Fruit fly (Drosophila melanogaster) whole organism, embryonic: ENCODE measurements around the gene frj.

Experiments used
- CG10147 ChIP-seq: fragments of 200-800 bp; sonication (Bioruptor generic); optimal IDR thresholded peaks from 2 replicates; lab custom pipeline; 2019; ENCODE audit warnings: missing biosample characterization, mild to moderate bottlenecking, missing genetic modification characterization, moderate library complexity
- CG11696 ChIP-seq: fragments of 200-800 bp; sonication (Bioruptor generic); IDR thresholded peaks from 2 replicates; pipeline ENCODE4 v1.3.6; 2022; ENCODE audit warnings: missing biosample characterization, missing genetic modification characterization
- CG13624 ChIP-seq: fragments of 200-800 bp; sonication (Bioruptor generic); optimal IDR thresholded peaks from 2 replicates; lab custom pipeline; 2016; ENCODE audit warnings: missing biosample characterization, missing genetic modification characterization
- CG14441 ChIP-seq: fragments of 200-800 bp; sonication (Bioruptor generic); IDR thresholded peaks from 2 replicates; pipeline ENCODE4 v1.3.6; 2022; ENCODE audit warnings: missing biosample characterization, missing genetic modification characterization
- CG15073 ChIP-seq: fragments of 200-800 bp; sonication (Bioruptor generic); optimal IDR thresholded peaks from 2 replicates; lab custom pipeline; 2016; ENCODE audit warnings: missing biosample characterization, missing genetic modification characterization
- CG1529 ChIP-seq: fragments of 200-800 bp; sonication (Bioruptor generic); optimal IDR thresholded peaks from 3 replicates; lab custom pipeline; 2018; ENCODE audit warnings: missing biosample characterization, missing genetic modification characterization
- CG15696 ChIP-seq: fragments of 200-800 bp; sonication (Bioruptor generic); optimal IDR thresholded peaks from 2 replicates; lab custom pipeline; 2019; ENCODE audit warnings: missing biosample characterization, mild to moderate bottlenecking, missing genetic modification characterization, moderate library complexity
- CG2120 ChIP-seq: fragments of 200-800 bp; sonication (Bioruptor generic); optimal IDR thresholded peaks from 3 replicates; lab custom pipeline; 2016; ENCODE audit warnings: missing biosample characterization, missing genetic modification characterization
- CG2678 ChIP-seq: fragments of 200-800 bp; sonication (Bioruptor generic); optimal IDR thresholded peaks from 3 replicates; lab custom pipeline; 2019; ENCODE audit warnings: missing biosample characterization, mild to moderate bottlenecking, missing genetic modification characterization, moderate library complexity
- CG2875 ChIP-seq: fragments of 200-800 bp; sonication (Bioruptor generic); optimal IDR thresholded peaks from 2 replicates; lab custom pipeline; 2017; ENCODE audit warnings: missing biosample characterization, mild to moderate bottlenecking, missing genetic modification characterization, missing genetic modification reagents
- CG30431 ChIP-seq: fragments of 200-800 bp; sonication (Bioruptor generic); optimal IDR thresholded peaks from 2 replicates; lab custom pipeline; 2017; ENCODE audit warnings: missing biosample characterization, missing genetic modification characterization
- CG3163 ChIP-seq: fragments of 200-800 bp; sonication (Bioruptor generic); optimal IDR thresholded peaks from 3 replicates; lab custom pipeline; 2016; ENCODE audit warnings: missing biosample characterization, missing genetic modification characterization
- CG32532 ChIP-seq: fragments of 200-800 bp; sonication (Bioruptor generic); IDR thresholded peaks from 2 replicates; pipeline ENCODE4 v1.3.6; 2022; ENCODE audit warnings: missing biosample characterization, missing genetic modification characterization
- CG32767 ChIP-seq: fragments of 200-800 bp; sonication (Bioruptor generic); IDR thresholded peaks from 2 replicates; pipeline ENCODE4 v1.3.6; 2022; ENCODE audit warnings: missing biosample characterization, missing genetic modification characterization
- CG4617 ChIP-seq: fragments of 200-800 bp; sonication (Bioruptor generic); optimal IDR thresholded peaks from 3 replicates; lab custom pipeline; 2016; ENCODE audit warnings: missing biosample characterization, missing genetic modification characterization, borderline replicate concordance
- CG4820 ChIP-seq: fragments of 200-800 bp; sonication (Bioruptor generic); optimal IDR thresholded peaks from 3 replicates; lab custom pipeline; 2016; ENCODE audit warnings: missing biosample characterization, missing genetic modification characterization
- CG5953 ChIP-seq: fragments of 200-800 bp; sonication (Bioruptor generic); IDR thresholded peaks from 2 replicates; pipeline ENCODE4 v1.3.6; 2022; ENCODE audit warnings: missing biosample characterization, missing genetic modification characterization
- CG6683 ChIP-seq: fragments of 200-800 bp; sonication (Bioruptor generic); optimal IDR thresholded peaks from 2 replicates; lab custom pipeline; 2017; ENCODE audit warnings: missing biosample characterization, mild to moderate bottlenecking, missing genetic modification characterization, missing genetic modification reagents
- CG6813 ChIP-seq: fragments of 200-800 bp; sonication (Bioruptor generic); optimal IDR thresholded peaks from 2 replicates; lab custom pipeline; 2017; ENCODE audit warnings: missing biosample characterization, missing genetic modification characterization, mild to moderate bottlenecking, moderate library complexity, missing genetic modification reagents
- CG7556 ChIP-seq: fragments of 200-800 bp; sonication (Bioruptor generic); optimal IDR thresholded peaks from 2 replicates; lab custom pipeline; 2017; ENCODE audit warnings: missing biosample characterization, mild to moderate bottlenecking, missing genetic modification characterization
- CG7839 ChIP-seq: fragments of 200-800 bp; sonication (Bioruptor generic); optimal IDR thresholded peaks from 3 replicates; lab custom pipeline; 2018; ENCODE audit warnings: missing biosample characterization, mild to moderate bottlenecking, missing genetic modification characterization, moderate library complexity
- CG7987 ChIP-seq: fragments of 200-800 bp; sonication (Bioruptor generic); optimal IDR thresholded peaks from 2 replicates; lab custom pipeline; 2018; ENCODE audit warnings: missing biosample characterization, mild to moderate bottlenecking, missing genetic modification characterization, moderate library complexity
- CG8765 ChIP-seq: fragments of 200-800 bp; sonication (Bioruptor generic); IDR thresholded peaks from 2 replicates; pipeline ENCODE4 v1.3.6; 2022; ENCODE audit warnings: missing biosample characterization, missing genetic modification characterization
- CG8944 ChIP-seq: fragments of 200-800 bp; sonication (Bioruptor generic); optimal IDR thresholded peaks from 3 replicates; lab custom pipeline; 2016; ENCODE audit warnings: missing biosample characterization, missing genetic modification characterization
- CHES-1-like ChIP-seq: fragments of 200-800 bp; sonication (Bioruptor generic); optimal IDR thresholded peaks from 2 replicates; lab custom pipeline; 2016; ENCODE audit warnings: missing biosample characterization, missing genetic modification characterization
- Dip2 ChIP-seq: fragments of 200-800 bp; sonication (Bioruptor generic); IDR thresholded peaks from 2 replicates; pipeline ENCODE4 v1.3.6; 2022; ENCODE audit warnings: missing biosample characterization, missing genetic modification characterization
- Dip3 ChIP-seq: fragments of 200-800 bp; sonication (Bioruptor generic); optimal IDR thresholded peaks from 3 replicates; lab custom pipeline; 2016; ENCODE audit warnings: missing biosample characterization, missing genetic modification characterization
- H2.0 ChIP-seq: fragments of 200-800 bp; sonication (Bioruptor generic); IDR thresholded peaks from 2 replicates; pipeline ENCODE4 v1.3.6; 2022; ENCODE audit warnings: missing biosample characterization, missing genetic modification characterization
- Hr78 ChIP-seq, 2 experiments: fragments of 200-800 bp in 1 of 2; fragments of >200 bp in 1 of 2; sonication (Bioruptor generic) in 1 of 2; optimal IDR thresholded peaks; 2 replicates each; lab custom pipeline; 2017 to 2019; ENCODE audit warnings: missing biosample characterization in 2 of 2, missing genetic modification characterization in 2 of 2, mild to moderate bottlenecking in 1 of 2, moderate library complexity in 1 of 2
- Mes4 ChIP-seq: fragments of 200-800 bp; sonication (Bioruptor generic); optimal IDR thresholded peaks from 2 replicates; lab custom pipeline; 2016; ENCODE audit warnings: missing biosample characterization, missing genetic modification characterization
- Poxn ChIP-seq: fragments of 200-800 bp; sonication (Bioruptor generic); IDR thresholded peaks from 2 replicates; pipeline ENCODE4 v1.3.6; 2022; ENCODE audit warnings: missing biosample characterization, missing genetic modification characterization
- Ptx1 ChIP-seq: fragments of 200-800 bp; sonication (Bioruptor generic); IDR thresholded peaks from 2 replicates; pipeline ENCODE4 v1.3.6; 2022; ENCODE audit warnings: missing biosample characterization, missing genetic modification characterization
- abd-A ChIP-seq: fragments of 200-800 bp; sonication (Bioruptor generic); optimal IDR thresholded peaks from 3 replicates; lab custom pipeline; 2019; ENCODE audit warnings: missing biosample characterization, mild to moderate bottlenecking, missing genetic modification characterization, moderate library complexity
- bbx ChIP-seq: fragments of 200-800 bp; sonication (Bioruptor generic); IDR thresholded peaks from 2 replicates; pipeline ENCODE4 v1.3.6; 2022; ENCODE audit warnings: missing biosample characterization, missing genetic modification characterization; ENCODE audit not compliant: partially characterized antibody
- cwo ChIP-seq: fragments of 200-800 bp; sonication (Bioruptor generic); optimal IDR thresholded peaks from 3 replicates; lab custom pipeline; 2017; ENCODE audit warnings: missing biosample characterization, missing genetic modification characterization, mild to moderate bottlenecking, moderate library complexity, missing genetic modification reagents
- eve ChIP-seq, 2 experiments: fragments of >200 bp; optimal IDR thresholded peaks; 2 replicates each; lab custom pipeline; 2017; ENCODE audit warnings: missing biosample characterization in 2 of 2, missing genetic modification characterization in 2 of 2
- eyg ChIP-seq: fragments of 200-800 bp; sonication (Bioruptor generic); optimal IDR thresholded peaks from 3 replicates; lab custom pipeline; 2016; ENCODE audit warnings: missing biosample characterization, missing genetic modification characterization
- fu2 ChIP-seq: fragments of 200-800 bp; sonication (Bioruptor generic); optimal IDR thresholded peaks from 2 replicates; lab custom pipeline; 2016; ENCODE audit warnings: missing biosample characterization, missing genetic modification characterization
- ham ChIP-seq: fragments of 200-800 bp; sonication (Bioruptor generic); IDR thresholded peaks from 2 replicates; pipeline ENCODE4 v1.3.6; 2022; ENCODE audit warnings: missing biosample characterization, missing genetic modification characterization
- insv ChIP-seq, 2 experiments: fragments of 200-800 bp; sonication (Bioruptor generic); optimal IDR thresholded peaks; 3 replicates each; lab custom pipeline; 2016 to 2018; ENCODE audit warnings: missing biosample characterization in 2 of 2, missing genetic modification characterization in 2 of 2
- nau ChIP-seq: fragments of 200-800 bp; sonication (Bioruptor generic); optimal IDR thresholded peaks from 3 replicates; lab custom pipeline; 2017; ENCODE audit warnings: missing biosample characterization, mild to moderate bottlenecking, missing genetic modification characterization, missing genetic modification reagents
- pb ChIP-seq: fragments of 200-800 bp; sonication (Bioruptor generic); optimal IDR thresholded peaks from 3 replicates; lab custom pipeline; 2016; ENCODE audit warnings: missing biosample characterization, missing genetic modification characterization
- pzg ChIP-seq: fragments of 200-800 bp; sonication (Bioruptor generic); optimal IDR thresholded peaks from 3 replicates; lab custom pipeline; 2018; ENCODE audit warnings: missing biosample characterization, mild to moderate bottlenecking, missing genetic modification characterization, moderate library complexity
- ro ChIP-seq: fragments of 200-800 bp; sonication (Bioruptor generic); IDR thresholded peaks from 2 replicates; pipeline ENCODE4 v1.3.6; 2022; ENCODE audit warnings: missing biosample characterization, missing genetic modification characterization
- row ChIP-seq: fragments of 200-800 bp; sonication (Bioruptor generic); IDR thresholded peaks from 3 replicates; pipeline ENCODE4 v1.3.6; 2022; ENCODE audit warnings: missing biosample characterization, missing genetic modification characterization
- sqz ChIP-seq: fragments of 200-800 bp; sonication (Bioruptor generic); optimal IDR thresholded peaks from 3 replicates; lab custom pipeline; 2018; ENCODE audit warnings: missing biosample characterization, mild to moderate bottlenecking, missing genetic modification characterization
- sr ChIP-seq: fragments of 200-800 bp; sonication (Bioruptor generic); IDR thresholded peaks from 3 replicates; pipeline ENCODE4 v1.3.6; 2022; ENCODE audit warnings: missing biosample characterization, missing genetic modification characterization
- wdn ChIP-seq: fragments of 200-800 bp; sonication (Bioruptor generic); IDR thresholded peaks from 2 replicates; pipeline ENCODE4 v1.3.6; 2022; ENCODE audit warnings: missing biosample characterization, missing genetic modification characterization
- zfh2 ChIP-seq: fragments of 200-800 bp; sonication (Bioruptor generic); optimal IDR thresholded peaks from 2 replicates; lab custom pipeline; 2016; ENCODE audit warnings: missing biosample characterization, missing genetic modification characterization

The frj gene

dm6 chr2L:6480212-6480994 is 24.6 kb downstream of the frj start, which contains the start of the genes Sec61alpha and Daxx (continued):
- TF ChIP-seq CG7556 = peak; percentile 62
- TF ChIP-seq CG10147 (GFP tag; lab: Kevin White, UChicago) = peak; percentile 85
- TF ChIP-seq CG13624 = peak; percentile 91
- TF ChIP-seq ro (GFP tag; lab: Robert Waterston, UW) = no peak
- peak; percentile 100 for TF ChIP-seq bbx (GFP tag; lab: Robert Waterston, UW)
- peak; percentile 89 for TF ChIP-seq eyg (GFP tag; lab: Kevin White, UChicago)
- TF ChIP-seq zfh2 (GFP tag; lab: Kevin White, UChicago) = peak; percentile 96
- TF ChIP-seq CG7839 = peak; percentile 75
- TF ChIP-seq CG2120 (GFP tag; lab: Kevin White, UChicago) = peak; percentile 95
- TF ChIP-seq Dip3 (GFP tag; lab: Kevin White, UChicago) = peak; percentile 93
- TF ChIP-seq CG8944 = peak; percentile 90
- peak; percentile 16 for TF ChIP-seq CG6683 (GFP tag; lab: Kevin White, UChicago)
- TF ChIP-seq Ptx1 (GFP tag; lab: Robert Waterston, UW) = peak; percentile 84
- TF ChIP-seq pb (GFP tag; lab: Kevin White, UChicago) = peak; percentile 68
- TF ChIP-seq CG15696 (tag; lab: Kevin White, UChicago) = peak; percentile 72
- TF ChIP-seq Dip2 = no peak
- TF ChIP-seq CG7987 (GFP tag; lab: Kevin White, UChicago) = peak; percentile 14
- TF ChIP-seq sr (GFP tag; lab: Robert Waterston, UW) = peak; percentile 45; the same call in 2 of the 3 replicates
- peak; percentile 65 for TF ChIP-seq Mes4 (GFP tag; lab: Kevin White, UChicago)
- TF ChIP-seq CG2875 (GFP tag; lab: Kevin White, UChicago) = peak; percentile 19
- TF ChIP-seq sqz (GFP tag; lab: Kevin White, UChicago) = no peak
- TF ChIP-seq CHES-1-like (GFP tag; lab: Kevin White, UChicago) = peak; percentile 88
- TF ChIP-seq CG30431 = peak; percentile 60
- peak; percentile 32 for TF ChIP-seq CG6813 (GFP tag; lab: Kevin White, UChicago)
- peak; percentile 39 for TF ChIP-seq CG4617 (GFP tag; lab: Kevin White, UChicago)
- TF ChIP-seq CG2678 (tag; lab: Kevin White, UChicago) = peak; percentile 87
- TF ChIP-seq CG32532 (GFP tag; lab: Robert Waterston, UW) = peak; percentile 92
- peak; percentile 73 for TF ChIP-seq CG3163 (GFP tag; lab: Kevin White, UChicago)
- peak; percentile 89 for TF ChIP-seq fu2
- TF ChIP-seq H2.0 (GFP tag; lab: Robert Waterston, UW) = peak; percentile 84
- TF ChIP-seq nau (GFP tag; lab: Kevin White, UChicago) = peak; percentile 45
- TF ChIP-seq eve (GFP tag; optimal IDR thresholded peaks at IDR 0.05; lab: Kevin White, UChicago) = no peak
- peak; percentile 66 for TF ChIP-seq CG5953 (GFP tag; lab: Robert Waterston, UW)
- no peak for TF ChIP-seq CG11696
- TF ChIP-seq CG8765 (GFP tag; lab: Robert Waterston, UW) = peak; percentile 71
- peak; percentile 70 for TF ChIP-seq CG4820 (GFP tag; lab: Kevin White, UChicago)
- peak; percentile 94 for TF ChIP-seq row (GFP tag; lab: Robert Waterston, UW)
- TF ChIP-seq Poxn = peak; percentile 75; the same call in 1 of the 2 replicates
- peak; percentile 51 for TF ChIP-seq abd-A
- peak in 1 of 2 experiments; percentile 69 for TF ChIP-seq insv (GFP tag; optimal IDR thresholded peaks at IDR 0.05; lab: Kevin White, UChicago)
- peak; percentile 62 for TF ChIP-seq cwo (GFP tag; lab: Kevin White, UChicago)
- peak; percentile 81 for TF ChIP-seq wdn (GFP tag; lab: Robert Waterston, UW)
- peak; percentile 74 for TF ChIP-seq ham (GFP tag; lab: Robert Waterston, UW)
- peak; percentile 50 for TF ChIP-seq CG1529
- TF ChIP-seq pzg (GFP tag; lab: Kevin White, UChicago) = peak; percentile 89
- TF ChIP-seq CG32767 (GFP tag; lab: Robert Waterston, UW) = peak; percentile 64
- peak in 1 of 2 experiments; percentile 38 for TF ChIP-seq Hr78 (GFP tag; optimal IDR thresholded peaks at IDR 0.05; lab: Kevin White, UChicago)
- TF ChIP-seq CG15073 (GFP tag; lab: Kevin White, UChicago) = peak; percentile 30
- TF ChIP-seq CG14441 (GFP tag; lab: Robert Waterston, UW) = peak; percentile 83
